Worm (Caenorhabditis elegans): ENCODE data around the gene sod-4.

sod-4 gene

ce11 chrIII:9461894-9462784 is 38.0 kb downstream of the sod-4 start:
- TF ChIP-seq dao-5 (tag; optimal IDR thresholded peaks at IDR 0.05) (no peak), him-1 (tag; optimal IDR thresholded peaks at IDR 0.05) (no peak), W03F9.2 (tag; optimal IDR thresholded peaks at IDR 0.05) (no peak)

DNA sequence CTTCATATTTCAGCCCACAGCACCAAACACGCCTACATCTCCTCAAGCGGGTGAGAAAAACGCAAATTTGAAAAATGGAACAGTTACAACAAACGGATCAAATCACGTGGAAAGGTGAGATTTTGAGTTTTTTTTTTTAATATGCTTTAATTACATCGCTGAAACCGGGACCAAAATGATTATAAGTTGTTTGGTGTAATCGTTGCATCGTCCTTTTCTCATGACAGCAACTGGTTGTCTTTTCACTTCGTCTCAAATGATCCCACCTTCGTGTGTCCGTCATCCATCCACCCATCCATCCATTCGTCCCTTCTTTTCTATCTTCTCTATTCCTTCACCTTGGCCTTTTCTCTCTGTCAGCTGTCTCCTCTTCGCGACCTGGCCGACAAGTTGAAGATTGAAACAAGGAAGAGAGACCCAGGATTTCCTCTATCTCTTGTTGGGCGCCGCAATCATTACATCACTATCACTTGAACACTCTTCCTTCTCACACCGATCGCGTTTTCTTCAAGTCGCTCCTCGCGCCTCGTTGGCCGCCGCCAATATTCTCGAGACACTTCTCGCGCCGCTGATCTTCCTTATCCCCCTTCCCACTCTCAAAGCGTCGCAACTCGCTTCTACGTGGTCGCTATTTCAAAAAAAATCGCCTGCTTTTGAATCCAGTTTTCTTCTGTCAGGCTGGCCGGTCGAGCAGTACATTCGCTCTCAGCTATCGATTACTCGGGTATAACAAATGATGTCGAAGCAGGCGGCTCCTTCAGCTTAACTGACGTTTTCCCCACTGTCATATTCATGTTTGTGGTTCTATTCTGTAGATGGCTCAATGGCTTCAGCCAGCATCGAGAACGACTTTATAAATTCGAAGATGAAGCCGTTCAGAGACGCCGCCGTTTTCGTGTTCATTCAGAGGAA is 42.7 kb downstream of the sod-4 start:
- no peak for TF ChIP-seq W03F9.2 (tag; optimal IDR thresholded peaks at IDR 0.05)
- no peak for TF ChIP-seq dao-5 (tag; optimal IDR thresholded peaks at IDR 0.05)
- no peak for TF ChIP-seq him-1 (tag; optimal IDR thresholded peaks at IDR 0.05)

- TF ChIP-seq dao-5 (tag; optimal IDR thresholded peaks at IDR 0.05) (no peak), him-1 (tag; optimal IDR thresholded peaks at IDR 0.05) (peak; percentile 8), W03F9.2 (tag; optimal IDR thresholded peaks at IDR 0.05) (peak; percentile 94)
Observed at ce11 chrIII:9455980-9456658, 44.1 kb downstream of the sod-4 start, which contains the start of the genes rheb-1 and spk-1. Gene rheb-1 (minus strand): TSS chrIII:9456030. Gene spk-1 (plus strand): TSS chrIII:9456608.

- no peak for TF ChIP-seq dao-5 (tag; optimal IDR thresholded peaks at IDR 0.05)
- no peak for TF ChIP-seq W03F9.2 (tag; optimal IDR thresholded peaks at IDR 0.05)
- TF ChIP-seq him-1 (tag; optimal IDR thresholded peaks at IDR 0.05) = no peak
Observed at ce11 chrIII:9454730-9455129, 45.4 kb downstream of the sod-4 start.

DNA sequence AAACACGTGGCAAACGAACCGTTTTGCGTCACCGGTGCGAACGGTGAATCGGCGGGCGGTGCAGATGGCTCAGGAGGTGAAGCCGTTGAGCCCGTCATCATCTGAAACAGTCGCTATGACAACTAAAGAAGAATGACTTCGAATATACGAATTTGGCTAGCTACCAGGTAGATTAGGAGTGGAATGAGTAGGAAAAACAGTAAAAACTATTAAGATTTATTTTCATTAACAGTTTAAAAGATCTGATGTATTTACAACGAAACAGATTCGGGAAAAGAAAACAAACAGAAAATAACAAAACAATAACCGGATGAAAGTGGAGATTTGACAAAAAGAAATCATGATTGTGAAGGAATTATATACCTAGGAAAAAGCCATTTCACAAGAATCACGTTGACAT is 46.2 kb downstream of the sod-4 start, which contains the start of gene F54C8.7:
Gene F54C8.7, minus strand, starts transcription at position 101 of the 400 bp plus-strand sequence.
- no peak for TF ChIP-seq him-1 (tag; optimal IDR thresholded peaks at IDR 0.05)
- no peak for TF ChIP-seq W03F9.2 (tag; optimal IDR thresholded peaks at IDR 0.05)
- no peak for TF ChIP-seq dao-5 (tag; optimal IDR thresholded peaks at IDR 0.05)

- TF ChIP-seq him-1 (tag; optimal IDR thresholded peaks at IDR 0.05) = no peak
- no peak for TF ChIP-seq W03F9.2 (tag; optimal IDR thresholded peaks at IDR 0.05)
- no peak for TF ChIP-seq dao-5 (tag; optimal IDR thresholded peaks at IDR 0.05)
Observed at ce11 chrIII:9450933-9451332, 49.2 kb downstream of the sod-4 start.

ce11 chrIII:9449831-9450230 is 50.3 kb downstream of the sod-4 start, which contains the start of gene F54C8.6:
Gene F54C8.6 (minus strand): TSS chrIII:9449931.
- TF ChIP-seq dao-5 (tag; optimal IDR thresholded peaks at IDR 0.05) = no peak
- TF ChIP-seq him-1 (tag; optimal IDR thresholded peaks at IDR 0.05) = no peak
- no peak for TF ChIP-seq W03F9.2 (tag; optimal IDR thresholded peaks at IDR 0.05)
